Fruit fly (Drosophila melanogaster) whole organism, adult: Measurements from ENCODE around the gene CG15629.
A peak's percentile ranks its signal among the peaks of the same experiment; 100 is the strongest.

Experiments
- CG11617 ChIP-seq: fragments of 200-800 bp; sonication (Bioruptor generic); optimal IDR thresholded peaks from 2 replicates; lab custom pipeline; 2017; ENCODE audit warnings: mild to moderate bottlenecking, missing biosample characterization, missing genetic modification reagents, missing genetic modification characterization
- CG12768 ChIP-seq: fragments of 200-800 bp; sonication (Bioruptor generic); optimal IDR thresholded peaks from 2 replicates; lab custom pipeline; 2017; ENCODE audit warnings: missing biosample characterization, missing genetic modification characterization, mild to moderate bottlenecking, moderate library complexity, missing genetic modification reagents
- CG14711 ChIP-seq: fragments of 200-800 bp; sonication (Bioruptor generic); optimal IDR thresholded peaks from 2 replicates; lab custom pipeline; 2018; ENCODE audit warnings: missing biosample characterization, mild to moderate bottlenecking, missing genetic modification characterization, moderate library complexity
- CG1620 ChIP-seq: fragments of 200-800 bp; sonication (Bioruptor generic); optimal IDR thresholded peaks from 2 replicates; lab custom pipeline; 2016; ENCODE audit warnings: missing biosample characterization, missing genetic modification characterization
- CG33017 ChIP-seq: fragments of 200-800 bp; sonication (Bioruptor generic); optimal IDR thresholded peaks from 2 replicates; lab custom pipeline; 2018; ENCODE audit warnings: missing biosample characterization, mild to moderate bottlenecking, missing genetic modification characterization, moderate library complexity
- CG5204 ChIP-seq: fragments of 200-800 bp; sonication (Bioruptor generic); optimal IDR thresholded peaks from 2 replicates; lab custom pipeline; 2016; ENCODE audit warnings: missing biosample characterization, missing genetic modification characterization
- CG7045 ChIP-seq: fragments of 200-800 bp; sonication (Bioruptor generic); optimal IDR thresholded peaks from 2 replicates; lab custom pipeline; 2017; ENCODE audit warnings: missing biosample characterization, mild to moderate bottlenecking, missing genetic modification characterization
- CG7101 ChIP-seq: fragments of 200-800 bp; sonication (Bioruptor generic); optimal IDR thresholded peaks from 2 replicates; lab custom pipeline; 2018; ENCODE audit warnings: missing biosample characterization, mild to moderate bottlenecking, missing genetic modification characterization, moderate library complexity
- Clk ChIP-seq: fragments of 200-800 bp; sonication (Bioruptor generic); optimal IDR thresholded peaks from 2 replicates; lab custom pipeline; 2017; ENCODE audit warnings: missing biosample characterization, missing genetic modification characterization
- Crg-1 ChIP-seq: fragments of 200-800 bp; sonication (Bioruptor generic); optimal IDR thresholded peaks from 2 replicates; lab custom pipeline; 2016; ENCODE audit warnings: missing biosample characterization, missing genetic modification characterization
- Hr96 ChIP-seq: fragments of 200-800 bp; sonication (Bioruptor generic); optimal IDR thresholded peaks from 2 replicates; lab custom pipeline; 2016; ENCODE audit warnings: missing biosample characterization, missing genetic modification characterization
- Mnt ChIP-seq: fragments of 200-800 bp; sonication (Bioruptor generic); optimal IDR thresholded peaks from 2 replicates; lab custom pipeline; 2016; ENCODE audit warnings: missing biosample characterization, mild to moderate bottlenecking, missing genetic modification characterization
- bab1 ChIP-seq: fragments of 200-800 bp; sonication (Bioruptor generic); optimal IDR thresholded peaks from 3 replicates; lab custom pipeline; 2019; ENCODE audit warnings: missing biosample characterization, mild to moderate bottlenecking, missing genetic modification characterization, moderate library complexity
- cic ChIP-seq: fragments of 200-800 bp; sonication (Bioruptor generic); optimal IDR thresholded peaks from 2 replicates; lab custom pipeline; 2017; ENCODE audit warnings: missing biosample characterization, mild to moderate bottlenecking, missing genetic modification characterization, moderate library complexity
- cnc ChIP-seq, 2 experiments: fragments of >200 bp; optimal IDR thresholded peaks; 2 replicates each; lab custom pipeline; 2017
- kay ChIP-seq: fragments of 200-800 bp; sonication (Bioruptor generic); peaks from one replicate; lab custom pipeline; 2016; ENCODE audit warnings: missing biosample characterization, missing genetic modification characterization, borderline replicate concordance
- ovo ChIP-seq: fragments of 200-800 bp; sonication (Bioruptor generic); optimal IDR thresholded peaks from 2 replicates; lab custom pipeline; 2016; ENCODE audit warnings: missing biosample characterization, missing genetic modification characterization
- pad ChIP-seq: fragments of 200-800 bp; sonication (Bioruptor generic); optimal IDR thresholded peaks from 3 replicates; lab custom pipeline; 2017; ENCODE audit warnings: missing biosample characterization, missing genetic modification characterization, mild to moderate bottlenecking, moderate library complexity, missing genetic modification reagents
- tj ChIP-seq: fragments of 200-800 bp; sonication (Bioruptor generic); optimal IDR thresholded peaks from 3 replicates; lab custom pipeline; 2017; ENCODE audit warnings: missing biosample characterization, mild to moderate bottlenecking, missing genetic modification characterization, moderate library complexity
- toe ChIP-seq: fragments of 200-800 bp; sonication (Bioruptor generic); optimal IDR thresholded peaks from 2 replicates; lab custom pipeline; 2016; ENCODE audit warnings: missing biosample characterization, missing genetic modification characterization

Gene CG15629

DNA sequence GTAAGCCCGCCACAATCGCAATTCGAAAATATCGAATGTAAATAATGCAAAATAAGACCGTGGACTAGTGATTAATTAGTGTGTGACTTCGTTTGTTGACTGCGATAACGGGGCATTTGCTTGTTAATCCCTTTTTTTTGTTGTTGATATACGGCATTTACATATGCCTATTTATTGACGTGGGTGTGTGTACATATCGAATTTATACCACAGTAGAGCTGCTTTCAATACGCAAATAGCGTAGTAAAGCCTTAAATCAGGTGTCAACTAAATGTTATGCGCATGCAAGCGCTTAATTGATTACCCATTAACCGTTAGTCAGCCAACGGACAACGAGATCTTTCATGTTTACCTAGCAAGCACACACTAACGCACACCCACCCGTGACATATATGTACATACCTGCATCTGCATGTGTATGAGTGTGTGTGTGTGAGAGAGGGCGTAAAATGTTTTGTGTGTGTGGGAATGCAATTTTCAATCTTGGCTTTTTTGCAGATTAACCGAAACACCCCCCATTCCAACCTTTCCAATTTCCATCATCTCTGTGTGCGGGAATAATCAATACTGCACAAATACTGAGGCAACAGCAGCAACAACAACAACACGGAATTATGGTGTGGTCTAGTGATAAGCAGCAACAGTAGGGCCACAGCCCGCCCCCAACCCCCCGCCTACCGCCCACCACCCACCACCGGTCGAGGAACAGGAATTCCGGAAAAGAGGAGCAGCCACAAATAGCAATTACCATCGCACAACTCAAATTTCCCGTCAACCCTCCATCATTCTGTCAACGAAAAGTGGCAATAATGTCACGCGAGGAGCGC, 25.9 kb downstream of the CG15629 start:
- peak; percentile 7 for TF ChIP-seq Crg-1 (GFP tag; lab: Kevin White, UChicago)
- peak; percentile 20 for TF ChIP-seq CG7045 (GFP tag; lab: Kevin White, UChicago)
- TF ChIP-seq bab1 (GFP tag; lab: Kevin White, UChicago) = no peak
- peak; percentile 17 for TF ChIP-seq CG12768 (GFP tag; lab: Kevin White, UChicago)

DNA sequence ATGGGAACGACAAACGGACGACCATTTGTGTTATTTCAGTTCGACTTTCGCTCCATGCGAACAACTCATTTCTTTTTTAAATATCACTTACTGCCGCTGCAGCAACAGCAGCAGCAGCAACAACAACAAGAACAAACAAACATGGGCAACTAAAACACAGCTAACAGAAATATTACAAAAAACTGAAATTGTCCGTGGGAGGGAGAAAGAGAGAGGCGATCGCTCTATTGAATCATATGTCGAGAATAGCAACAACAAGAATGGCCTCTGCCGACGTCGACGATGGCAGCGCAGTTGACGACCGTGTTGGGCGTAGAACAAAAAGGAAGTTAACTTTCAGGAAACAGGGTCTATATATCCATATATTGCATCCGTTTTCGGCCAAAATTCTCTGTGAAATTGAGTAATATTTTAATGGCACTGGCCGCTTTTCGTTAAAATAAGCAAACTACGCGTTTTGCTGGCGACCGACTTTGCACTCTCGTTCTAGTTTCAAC, 33.9 kb downstream of the CG15629 start:
- TF ChIP-seq Mnt (GFP tag; lab: Kevin White, UChicago) = no peak
- TF ChIP-seq Hr96 (GFP tag; lab: Kevin White, UChicago) = no peak
- TF ChIP-seq CG12768 (GFP tag; lab: Kevin White, UChicago) = peak; percentile 36

DNA sequence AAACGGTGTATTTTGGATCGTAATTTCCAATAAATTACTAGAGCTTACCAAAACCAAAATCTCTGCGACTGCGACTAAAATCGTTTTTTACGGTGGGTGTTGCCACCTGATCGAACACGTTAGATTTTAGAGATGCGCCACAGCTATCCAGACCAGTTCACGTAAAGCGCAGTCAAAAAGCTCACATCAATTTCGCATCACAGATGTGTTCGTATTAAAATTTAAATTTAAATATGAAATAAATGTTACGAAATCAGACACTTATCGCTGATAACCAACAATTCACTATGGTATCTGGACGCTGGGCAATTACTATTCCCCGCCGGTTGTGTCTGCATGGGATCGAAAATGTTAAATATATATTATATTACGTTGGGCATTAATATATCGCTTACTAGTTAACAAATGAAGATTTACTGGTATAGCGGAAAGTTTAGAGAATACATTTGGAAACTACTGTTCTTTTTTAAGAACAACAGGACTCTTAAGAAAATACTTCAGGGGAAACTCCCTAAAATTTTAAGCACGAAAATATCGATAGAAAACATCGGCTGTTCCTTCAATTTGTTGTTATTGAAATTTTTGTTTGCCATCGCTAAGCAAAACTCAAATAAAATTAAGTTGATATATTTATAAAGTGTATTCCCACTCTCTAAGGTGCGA, 34.5 kb downstream of the CG15629 start, which contains the start of the genes mxt and CG11927:
mxt (minus strand) TSS at position 105 of the 663 bp plus-strand sequence.
CG11927 (plus strand) TSS at position 576 of the 663 bp plus-strand sequence.
- TF ChIP-seq cic (GFP tag; lab: Kevin White, UChicago) = no peak
- TF ChIP-seq CG1620 = peak; percentile 53
- TF ChIP-seq kay (GFP tag; lab: Kevin White, UChicago) = no peak
- TF ChIP-seq tj (GFP tag; lab: Kevin White, UChicago) = peak; percentile 3
- TF ChIP-seq pad = peak; percentile 33
- TF ChIP-seq CG7045 (GFP tag; lab: Kevin White, UChicago) = no peak
- peak; percentile 28 for TF ChIP-seq Mnt (GFP tag; lab: Kevin White, UChicago)
- no peak for TF ChIP-seq CG12768 (GFP tag; lab: Kevin White, UChicago)
- no peak for TF ChIP-seq CG33017 (tag; lab: Kevin White, UChicago)
- peak; percentile 27 for TF ChIP-seq CG7101 (tag; lab: Kevin White, UChicago)
- no peak for TF ChIP-seq toe (GFP tag; lab: Kevin White, UChicago)
- peak; percentile 12 for TF ChIP-seq CG14711 (tag; lab: Kevin White, UChicago)
- TF ChIP-seq CG11617 (GFP tag; lab: Kevin White, UChicago) = peak; percentile 47
- peak; percentile 42 for TF ChIP-seq ovo (GFP tag; lab: Kevin White, UChicago)
- no peak for TF ChIP-seq bab1 (GFP tag; lab: Kevin White, UChicago)
- no peak for TF ChIP-seq Hr96 (GFP tag; lab: Kevin White, UChicago)
- no peak for TF ChIP-seq CG5204 (GFP tag; lab: Kevin White, UChicago)
- TF ChIP-seq Clk (GFP tag; lab: Kevin White, UChicago) = no peak
- no peak for TF ChIP-seq cnc (optimal IDR thresholded peaks at IDR 0.05; lab: Kevin White, UChicago)
- TF ChIP-seq Crg-1 (GFP tag; lab: Kevin White, UChicago) = peak; percentile 29

DNA sequence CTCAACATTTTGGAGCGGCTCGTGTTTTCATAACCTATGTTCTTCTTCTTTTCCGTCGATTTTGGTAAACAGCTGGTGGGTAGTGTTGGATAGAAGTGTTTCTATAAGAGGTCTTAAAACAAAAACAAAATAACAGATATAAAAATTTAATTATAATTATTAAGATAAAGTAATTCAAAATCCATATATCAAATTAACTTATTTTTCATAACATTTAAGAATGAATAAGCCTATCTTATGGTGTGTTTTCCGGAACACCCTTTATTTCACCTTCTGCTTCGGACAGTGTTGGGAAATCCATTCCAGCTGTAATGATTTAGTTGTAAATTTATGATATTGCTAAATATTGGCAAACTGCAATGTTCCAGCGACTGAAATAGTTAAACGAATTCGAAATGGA, 37.5 kb downstream of the CG15629 start, which contains the start of the genes mRpS2 and Mon1:
mRpS2 (minus strand) TSS at position 64 of the 400 bp plus-strand sequence.
Mon1 (plus strand) TSS at position 286 of the 400 bp plus-strand sequence.
- TF ChIP-seq CG1620 (peak; percentile 87), kay (GFP tag; lab: Kevin White, UChicago) (no peak), CG7045 (GFP tag; lab: Kevin White, UChicago) (peak; percentile 93), Crg-1 (GFP tag; lab: Kevin White, UChicago) (peak; percentile 93), CG33017 (tag; lab: Kevin White, UChicago) (peak; percentile 97), toe (GFP tag; lab: Kevin White, UChicago) (peak; percentile 89), pad (peak; percentile 87), cic (GFP tag; lab: Kevin White, UChicago) (peak; percentile 38), tj (GFP tag; lab: Kevin White, UChicago) (peak; percentile 68), CG7101 (tag; lab: Kevin White, UChicago) (peak; percentile 98), Mnt (GFP tag; lab: Kevin White, UChicago) (peak; percentile 81), cnc (optimal IDR thresholded peaks at IDR 0.05; lab: Kevin White, UChicago) (no peak), CG11617 (GFP tag; lab: Kevin White, UChicago) (peak; percentile 92), CG12768 (GFP tag; lab: Kevin White, UChicago) (peak; percentile 96), ovo (GFP tag; lab: Kevin White, UChicago) (peak; percentile 72), Hr96 (GFP tag; lab: Kevin White, UChicago) (peak; percentile 72), Clk (GFP tag; lab: Kevin White, UChicago) (peak; percentile 86), bab1 (GFP tag; lab: Kevin White, UChicago) (peak; percentile 94), CG5204 (GFP tag; lab: Kevin White, UChicago) (peak; percentile 80), CG14711 (tag; lab: Kevin White, UChicago) (peak; percentile 97)

DNA sequence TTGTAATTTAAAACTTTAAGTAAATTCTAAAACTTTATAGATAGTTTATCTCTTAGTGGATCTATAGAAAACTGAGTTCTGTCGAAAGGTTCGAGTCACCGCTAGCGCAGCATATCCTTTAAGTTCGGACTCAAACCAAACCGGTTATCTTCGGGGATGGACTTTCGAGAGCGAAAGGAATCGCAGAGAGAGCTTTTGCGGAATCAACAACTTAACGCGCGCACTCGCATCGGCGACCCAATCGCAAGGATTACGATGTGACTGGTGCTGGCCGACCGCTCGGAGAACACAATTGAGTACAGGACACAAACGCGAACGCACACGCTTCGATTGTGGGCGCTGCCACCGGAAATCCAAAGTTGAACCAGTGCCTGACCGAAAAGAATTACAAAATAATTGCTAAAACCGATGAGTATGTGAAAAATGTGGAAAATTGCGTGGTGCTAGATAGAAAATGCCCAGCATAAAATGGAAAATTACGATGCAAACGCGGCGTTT, 39.8 kb downstream of the CG15629 start, which contains the start of gene smog:
smog (plus strand) TSS at position 260 of the 498 bp plus-strand sequence.
- TF ChIP-seq Hr96 (GFP tag; lab: Kevin White, UChicago) (no peak), ovo (GFP tag; lab: Kevin White, UChicago) (no peak), CG14711 (tag; lab: Kevin White, UChicago) (no peak), bab1 (GFP tag; lab: Kevin White, UChicago) (no peak), Clk (GFP tag; lab: Kevin White, UChicago) (no peak), CG7045 (GFP tag; lab: Kevin White, UChicago) (no peak), CG1620 (no peak), cnc (optimal IDR thresholded peaks at IDR 0.05; lab: Kevin White, UChicago) (no peak), pad (no peak), cic (GFP tag; lab: Kevin White, UChicago) (no peak), toe (GFP tag; lab: Kevin White, UChicago) (no peak), kay (GFP tag; lab: Kevin White, UChicago) (no peak), CG5204 (GFP tag; lab: Kevin White, UChicago) (no peak), CG11617 (GFP tag; lab: Kevin White, UChicago) (no peak), Crg-1 (GFP tag; lab: Kevin White, UChicago) (no peak), Mnt (GFP tag; lab: Kevin White, UChicago) (no peak), CG7101 (tag; lab: Kevin White, UChicago) (no peak)
